Fruit fly (Drosophila melanogaster): ENCODE data around the gene CG42526.
A peak's percentile ranks its signal among the peaks of the same experiment; 100 is the strongest.

The CG42526 gene

DNA sequence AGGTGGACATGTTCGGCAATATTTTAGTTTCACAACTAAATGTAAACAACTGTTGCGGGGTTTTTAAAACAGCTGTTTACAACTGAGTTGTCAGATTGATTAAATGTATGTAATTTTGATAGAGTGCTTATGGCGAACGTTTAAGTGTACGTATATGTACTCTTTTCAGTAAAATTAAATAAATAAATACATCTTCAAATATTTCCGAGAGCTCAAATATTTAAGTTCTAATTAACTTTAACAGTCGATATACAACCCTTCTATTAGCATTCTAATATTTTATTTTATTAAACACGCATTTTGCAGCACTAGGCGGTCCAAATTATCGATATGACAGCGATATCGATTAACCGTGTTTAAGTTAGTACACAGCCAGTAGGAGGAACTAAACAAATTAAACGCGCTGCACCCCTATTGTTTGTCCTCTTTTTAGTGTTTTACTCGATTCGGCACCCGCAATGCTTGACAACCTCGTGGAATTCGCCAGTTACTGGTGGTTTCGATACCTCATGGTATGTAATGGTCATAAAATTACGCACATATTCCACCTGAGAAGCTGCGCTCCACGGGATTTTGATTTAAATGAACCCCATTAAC, 16.4 kb upstream of the CG42526 start, which contains the start of the genes CG3448 and ghi (continued):
- TF ChIP-seq MBD-R2 (GFP tag; IDR thresholded peaks at IDR 0.05), result peak; percentile 69; the same call in 1 of the 2 replicates
- no peak for TF ChIP-seq da (GFP tag; optimal IDR thresholded peaks at IDR 0.05)
- TF ChIP-seq CG1792 (GFP tag; optimal IDR thresholded peaks at IDR 0.05), result no peak
- TF ChIP-seq BEAF-32 (GFP tag; optimal IDR thresholded peaks at IDR 0.05), result peak; percentile 72
- peak; percentile 45; the same call in 1 of the 2 replicates for TF ChIP-seq tna (GFP tag; IDR thresholded peaks at IDR 0.05; ENCODE audit: partially characterized antibody)
- peak; percentile 23 for TF ChIP-seq CG12744 (GFP tag; optimal IDR thresholded peaks at IDR 0.05)
- TF ChIP-seq Ptx1 (GFP tag; IDR thresholded peaks at IDR 0.05), result peak; percentile 58
- no peak for TF ChIP-seq prd (optimal IDR thresholded peaks at IDR 0.05)
- peak; percentile 58; the same call in 2 of the 3 replicates for TF ChIP-seq prd (GFP tag; IDR thresholded peaks at IDR 0.05)
- TF ChIP-seq crc (GFP tag; optimal IDR thresholded peaks at IDR 0.05), result no peak
- peak; percentile 76 for TF ChIP-seq Xrp1 (GFP tag; IDR thresholded peaks at IDR 0.05)
- no peak for TF ChIP-seq Bdp1 (GFP tag; optimal IDR thresholded peaks at IDR 0.05)
- no peak for TF ChIP-seq Antp (GFP tag; optimal IDR thresholded peaks at IDR 0.05)
- no peak for TF ChIP-seq CG5180 (GFP tag; optimal IDR thresholded peaks at IDR 0.05)
- TF ChIP-seq H2.0 (GFP tag; IDR thresholded peaks at IDR 0.05), result no peak
- TF ChIP-seq Scr (GFP tag; IDR thresholded peaks at IDR 0.05; ENCODE audit: partially characterized antibody), result peak; percentile 76
- TF ChIP-seq CG30020 (tag; optimal IDR thresholded peaks at IDR 0.05), result peak; percentile 41
- no peak for TF ChIP-seq Oli (tag; optimal IDR thresholded peaks at IDR 0.05)
- no peak for TF ChIP-seq CG14965 (GFP tag; optimal IDR thresholded peaks at IDR 0.05; ENCODE audit: borderline replicate concordance)
- TF ChIP-seq gsb (GFP tag; IDR thresholded peaks at IDR 0.05), result no peak
- no peak for TF ChIP-seq CG17612 (GFP tag; IDR thresholded peaks at IDR 0.05)
- no peak for TF ChIP-seq dan (GFP tag; IDR thresholded peaks at IDR 0.05)
- TF ChIP-seq CG43689 (GFP tag; IDR thresholded peaks at IDR 0.05), result no peak
- TF ChIP-seq hbn (GFP tag; IDR thresholded peaks at IDR 0.05; ENCODE audit: partially characterized antibody), result peak; percentile 62
- peak; percentile 56 for TF ChIP-seq bcd (GFP tag; optimal IDR thresholded peaks at IDR 0.05)
- peak; percentile 13; the same call in 1 of the 3 replicates for TF ChIP-seq B-H1 (GFP tag; IDR thresholded peaks at IDR 0.05)
- peak; percentile 52 for TF ChIP-seq ems (GFP tag; optimal IDR thresholded peaks at IDR 0.05)
- TF ChIP-seq Dref (GFP tag; IDR thresholded peaks at IDR 0.05), result peak; percentile 83
- peak; percentile 52 for TF ChIP-seq Sox102F (GFP tag; optimal IDR thresholded peaks at IDR 0.05)
- no peak for TF ChIP-seq CG6175 (GFP tag; IDR thresholded peaks at IDR 0.05)
- TF ChIP-seq Six4 (GFP tag; optimal IDR thresholded peaks at IDR 0.05), result peak; percentile 24
- peak; percentile 58 for TF ChIP-seq Aef1 (GFP tag; IDR thresholded peaks at IDR 0.05)
- TF ChIP-seq ara (GFP tag; IDR thresholded peaks at IDR 0.05), result peak; percentile 59
- peak; percentile 27; the same call in 1 of the 2 replicates for TF ChIP-seq Taf1 (GFP tag; IDR thresholded peaks at IDR 0.05)
- TF ChIP-seq tgo (GFP tag; IDR thresholded peaks at IDR 0.05), result no peak
- TF ChIP-seq ATbp (GFP tag; optimal IDR thresholded peaks at IDR 0.05), result no peak
- TF ChIP-seq CG11695 (GFP tag; IDR thresholded peaks at IDR 0.05), result peak; percentile 10; the same call in 1 of the 3 replicates
- no peak for TF ChIP-seq Sin3A (optimal IDR thresholded peaks at IDR 0.05)
- no peak for TF ChIP-seq luna (GFP tag; optimal IDR thresholded peaks at IDR 0.05)
- TF ChIP-seq mld (GFP tag; IDR thresholded peaks at IDR 0.05; ENCODE audit: partially characterized antibody), result no peak
- no peak for TF ChIP-seq CG10209 (GFP tag; optimal IDR thresholded peaks at IDR 0.05)
- peak; percentile 75 for TF ChIP-seq kni (GFP tag; optimal IDR thresholded peaks at IDR 0.05)
- TF ChIP-seq hth (optimal IDR thresholded peaks at IDR 0.05), result no peak
- TF ChIP-seq CG10274 (GFP tag; optimal IDR thresholded peaks at IDR 0.05), result no peak
- TF ChIP-seq cato (GFP tag; optimal IDR thresholded peaks at IDR 0.05; ENCODE audit: borderline replicate concordance), result no peak
- no peak for TF ChIP-seq eyg (GFP tag; optimal IDR thresholded peaks at IDR 0.05)
- TF ChIP-seq CG15479 (GFP tag; optimal IDR thresholded peaks at IDR 0.05), result no peak
- peak; percentile 70 for TF ChIP-seq unc-4 (GFP tag; IDR thresholded peaks at IDR 0.05; ENCODE audit: partially characterized antibody)
- no peak for TF ChIP-seq ap (GFP tag; IDR thresholded peaks at IDR 0.05)
- peak; percentile 50 for TF ChIP-seq CG4617 (GFP tag; optimal IDR thresholded peaks at IDR 0.05; ENCODE audit: borderline replicate concordance)
- peak; percentile 78 for TF ChIP-seq CG13894 (tag; optimal IDR thresholded peaks at IDR 0.05)
